Worm (Caenorhabditis elegans) whole organism, late embryonic: ENCODE data around the gene F09C6.11.

ENCODE experiments used
- F13H6.1 ChIP-seq: sonication (generic microtip); optimal IDR thresholded peaks from 2 replicates; lab custom pipeline; 2016; ENCODE audit warnings: missing genetic modification characterization, missing compliant biosample characterization
- K02D7.2 ChIP-seq: sonication (generic microtip); optimal IDR thresholded peaks from 2 replicates; lab custom pipeline; 2017; ENCODE audit warnings: mild to moderate bottlenecking, missing genetic modification characterization, missing compliant biosample characterization
- T23F11.4 ChIP-seq: fragments of 200-800 bp; sonication (Bioruptor generic); optimal IDR thresholded peaks from 2 replicates; lab custom pipeline; 2018; ENCODE audit warnings: mild to moderate bottlenecking, missing genetic modification characterization, missing compliant biosample characterization
- ahr-1 ChIP-seq: sonication (generic microtip); optimal IDR thresholded peaks from 2 replicates; lab custom pipeline; 2016; ENCODE audit warnings: missing genetic modification characterization, missing compliant biosample characterization
- ama-1 ChIP-seq: fragments of 150-350 bp; optimal IDR thresholded peaks from 2 replicates; lab custom pipeline; 2014
- ceh-24 ChIP-seq: sonication (generic microtip); optimal IDR thresholded peaks from 2 replicates; lab custom pipeline; 2016; ENCODE audit warnings: mild to moderate bottlenecking, missing genetic modification characterization, missing compliant biosample characterization
- ceh-48 ChIP-seq: sonication (generic microtip); optimal IDR thresholded peaks from 2 replicates; lab custom pipeline; 2016; ENCODE audit warnings: missing genetic modification characterization, inconsistent platforms, missing compliant biosample characterization
- ceh-9 ChIP-seq: sonication (generic microtip); optimal IDR thresholded peaks from 2 replicates; lab custom pipeline; 2016; ENCODE audit warnings: mild to moderate bottlenecking, missing genetic modification characterization, inconsistent platforms, missing compliant biosample characterization
- dve-1 ChIP-seq: sonication (generic microtip); optimal IDR thresholded peaks from 2 replicates; lab custom pipeline; 2017; ENCODE audit warnings: antibody characterized with exemption, mild to moderate bottlenecking, missing genetic modification characterization, missing compliant biosample characterization
- elt-2 ChIP-seq: sonication (generic microtip); optimal IDR thresholded peaks from 2 replicates; lab custom pipeline; 2016; ENCODE audit warnings: missing genetic modification reagents, missing genetic modification characterization, missing compliant biosample characterization
- elt-4 ChIP-seq: sonication (generic microtip); optimal IDR thresholded peaks from 2 replicates; lab custom pipeline; 2016; ENCODE audit warnings: missing genetic modification characterization, missing compliant biosample characterization
- ets-4 ChIP-seq: sonication (generic microtip); optimal IDR thresholded peaks from 2 replicates; lab custom pipeline; 2016; ENCODE audit warnings: missing genetic modification characterization, missing compliant biosample characterization
- eyg-1 ChIP-seq: sonication (generic microtip); optimal IDR thresholded peaks from 2 replicates; lab custom pipeline; 2016; ENCODE audit warnings: missing genotype, missing genetic modification characterization, missing compliant biosample characterization
- fax-1 ChIP-seq: sonication (generic microtip); optimal IDR thresholded peaks from 2 replicates; lab custom pipeline; 2016; ENCODE audit warnings: missing genotype, missing genetic modification characterization, missing compliant biosample characterization
- gmeb-2 ChIP-seq: sonication (generic microtip); optimal IDR thresholded peaks from 2 replicates; lab custom pipeline; 2016; ENCODE audit warnings: missing genetic modification characterization, inconsistent platforms, missing compliant biosample characterization
- hlh-13 ChIP-seq: fragments of 200-800 bp; sonication (Bioruptor generic); optimal IDR thresholded peaks from 2 replicates; lab custom pipeline; 2018; ENCODE audit warnings: mild to moderate bottlenecking, missing genetic modification characterization, missing compliant biosample characterization
- hlh-15 ChIP-seq: sonication (generic microtip); optimal IDR thresholded peaks from 2 replicates; lab custom pipeline; 2016; ENCODE audit warnings: missing genetic modification characterization, missing compliant biosample characterization
- hlh-6 ChIP-seq: sonication (generic microtip); optimal IDR thresholded peaks from 2 replicates; lab custom pipeline; 2016; ENCODE audit warnings: missing genotype, missing genetic modification characterization, missing compliant biosample characterization
- hlh-8 ChIP-seq: sonication (generic microtip); optimal IDR thresholded peaks from 2 replicates; lab custom pipeline; 2016; ENCODE audit warnings: missing genotype, missing genetic modification characterization, missing compliant biosample characterization
- lim-6 ChIP-seq: sonication (generic microtip); optimal IDR thresholded peaks from 2 replicates; lab custom pipeline; 2016; ENCODE audit warnings: missing genetic modification characterization, missing compliant biosample characterization
- lin-11 ChIP-seq: fragments of 200-800 bp; sonication (Bioruptor generic); optimal IDR thresholded peaks from 2 replicates; lab custom pipeline; 2018; ENCODE audit warnings: mild to moderate bottlenecking, missing genetic modification characterization, missing compliant biosample characterization
- madf-2 ChIP-seq: sonication (generic microtip); optimal IDR thresholded peaks from 2 replicates; lab custom pipeline; 2017; ENCODE audit warnings: missing genetic modification characterization, missing compliant biosample characterization
- mec-3 ChIP-seq: sonication (generic microtip); optimal IDR thresholded peaks from 2 replicates; lab custom pipeline; 2016; ENCODE audit warnings: borderline replicate concordance, missing genetic modification characterization, missing compliant biosample characterization
- nfya-1 ChIP-seq: sonication (generic microtip); optimal IDR thresholded peaks from 2 replicates; lab custom pipeline; 2017; ENCODE audit warnings: missing genetic modification characterization, mild to moderate bottlenecking, missing compliant biosample characterization, antibody characterized with exemption, moderate library complexity
- nhr-11 ChIP-seq: fragments of 150-350 bp; optimal IDR thresholded peaks from 2 replicates; lab custom pipeline; 2014; ENCODE audit warnings: missing biosample characterization, missing genetic modification characterization
- nhr-232 ChIP-seq: sonication (generic microtip); optimal IDR thresholded peaks from 2 replicates; lab custom pipeline; 2016; ENCODE audit warnings: missing genetic modification characterization, missing compliant biosample characterization
- npax-4 ChIP-seq: sonication (generic microtip); optimal IDR thresholded peaks from 2 replicates; lab custom pipeline; 2016; ENCODE audit warnings: missing genetic modification characterization, missing compliant biosample characterization
- pax-1 ChIP-seq: fragments of 150-350 bp; optimal IDR thresholded peaks from 2 replicates; lab custom pipeline; 2014; ENCODE audit warnings: missing biosample characterization, missing genetic modification characterization
- pqm-1 ChIP-seq: sonication (generic microtip); optimal IDR thresholded peaks from 2 replicates; lab custom pipeline; 2016; ENCODE audit warnings: missing genetic modification characterization, missing compliant biosample characterization
- ref-2 ChIP-seq: sonication (generic microtip); optimal IDR thresholded peaks from 2 replicates; lab custom pipeline; 2016; ENCODE audit warnings: missing genetic modification characterization, missing compliant biosample characterization
- sdc-2 ChIP-seq: sonication (generic microtip); optimal IDR thresholded peaks from 2 replicates; lab custom pipeline; 2016; ENCODE audit warnings: missing genotype, missing genetic modification characterization, missing compliant biosample characterization
- syd-9 ChIP-seq: sonication (generic microtip); optimal IDR thresholded peaks from 2 replicates; lab custom pipeline; 2016; ENCODE audit warnings: mild to moderate bottlenecking, missing genetic modification characterization, moderate library complexity, missing compliant biosample characterization
- unc-42 ChIP-seq: sonication (generic microtip); optimal IDR thresholded peaks from 2 replicates; lab custom pipeline; 2016; ENCODE audit warnings: missing genotype, missing genetic modification characterization, missing compliant biosample characterization
- unc-55 ChIP-seq: sonication (generic microtip); optimal IDR thresholded peaks from 2 replicates; lab custom pipeline; 2017; ENCODE audit warnings: missing biosample characterization, missing genetic modification reagents, missing genetic modification characterization
- unc-86 ChIP-seq: sonication (generic microtip); optimal IDR thresholded peaks from 2 replicates; lab custom pipeline; 2016; ENCODE audit warnings: missing genetic modification characterization, missing compliant biosample characterization
- ztf-16 ChIP-seq: sonication (generic microtip); optimal IDR thresholded peaks from 2 replicates; lab custom pipeline; 2017; ENCODE audit warnings: missing genetic modification characterization, missing compliant biosample characterization

Gene F09C6.11

DNA sequence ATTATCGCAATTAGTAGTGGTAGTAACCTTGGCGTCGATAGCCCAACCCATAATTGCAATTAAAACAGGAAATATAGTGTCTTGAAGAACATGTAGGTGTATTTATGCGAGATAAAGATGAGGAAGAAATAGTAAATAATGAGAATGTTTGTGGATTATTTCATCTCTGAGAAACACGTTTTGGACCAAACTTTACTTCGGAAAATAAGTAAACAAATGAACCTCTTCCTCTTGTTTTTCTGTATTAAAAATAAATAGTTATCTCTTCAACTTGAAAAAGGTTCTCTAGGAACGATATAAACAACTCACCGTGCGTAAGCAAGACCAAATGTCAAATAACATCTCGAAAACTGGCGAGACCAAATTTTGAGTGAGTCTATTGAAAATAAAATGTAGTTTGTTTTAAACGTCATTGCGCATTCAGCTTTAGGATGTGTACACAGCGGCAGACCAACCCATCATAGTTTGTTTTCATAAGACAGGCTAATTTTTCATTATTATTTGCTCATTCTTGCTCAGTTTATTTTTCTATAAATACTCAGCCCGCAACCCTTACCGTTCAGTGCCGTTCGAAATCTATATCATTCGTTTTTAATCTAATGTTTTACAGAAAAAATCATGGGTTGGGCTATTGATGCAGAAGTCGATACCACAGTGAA, at the start of gene F09C6.11, which contains the start of gene F09C6.12:
Gene F09C6.11 (minus strand): TSS at position 51 of the 659 bp plus-strand sequence.
Gene F09C6.12 (plus strand): TSS at position 609 of the 659 bp plus-strand sequence.
- TF ChIP-seq ets-4 (tag; lab: Kevin White, UChicago) = no peak
- TF ChIP-seq fax-1 (tag; lab: Kevin White, UChicago) = no peak
- no peak for TF ChIP-seq pax-1 (tag; lab: Kevin White, UChicago)
- TF ChIP-seq lim-6 (tag; lab: Kevin White, UChicago) = no peak
- TF ChIP-seq hlh-8 (tag; lab: Kevin White, UChicago) = no peak
- no peak for TF ChIP-seq unc-42 (tag; lab: Kevin White, UChicago)
- TF ChIP-seq eyg-1 (tag; lab: Kevin White, UChicago) = no peak
- TF ChIP-seq sdc-2 (tag; lab: Kevin White, UChicago) = no peak
- TF ChIP-seq nfya-1 (tag; lab: Kevin White, UChicago) = no peak
- TF ChIP-seq, all 69 proteins: peak for 0

DNA sequence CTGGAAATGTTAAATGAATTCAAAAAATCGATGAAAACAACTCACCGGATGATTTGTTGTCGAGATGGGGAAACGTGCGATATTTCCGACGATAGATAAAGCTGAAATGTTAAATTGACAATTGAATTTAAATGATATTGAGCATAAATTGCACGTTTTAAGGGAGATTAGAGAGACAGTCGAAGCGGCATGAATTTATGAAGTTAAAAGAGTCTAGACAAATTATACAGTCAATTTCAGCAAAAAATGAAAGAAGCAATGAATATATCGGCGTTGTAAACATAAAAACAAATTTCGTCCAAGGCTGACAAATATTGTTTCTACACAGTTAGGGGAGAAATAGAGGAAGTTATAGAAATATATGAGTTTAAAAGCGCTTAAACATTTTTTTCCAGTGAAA, 45.2 kb upstream of the F09C6.11 start, which contains the start of gene Y102A5C.36:
Gene Y102A5C.36 (minus strand): TSS at position 101 of the 400 bp plus-strand sequence.
- TF ChIP-seq eyg-1 (tag; lab: Kevin White, UChicago) (no peak), T23F11.4 (GFP tag; lab: Kevin White, UChicago) (no peak), ceh-48 (no peak), nhr-232 (no peak), gmeb-2 (tag; lab: Kevin White, UChicago) (no peak)

DNA sequence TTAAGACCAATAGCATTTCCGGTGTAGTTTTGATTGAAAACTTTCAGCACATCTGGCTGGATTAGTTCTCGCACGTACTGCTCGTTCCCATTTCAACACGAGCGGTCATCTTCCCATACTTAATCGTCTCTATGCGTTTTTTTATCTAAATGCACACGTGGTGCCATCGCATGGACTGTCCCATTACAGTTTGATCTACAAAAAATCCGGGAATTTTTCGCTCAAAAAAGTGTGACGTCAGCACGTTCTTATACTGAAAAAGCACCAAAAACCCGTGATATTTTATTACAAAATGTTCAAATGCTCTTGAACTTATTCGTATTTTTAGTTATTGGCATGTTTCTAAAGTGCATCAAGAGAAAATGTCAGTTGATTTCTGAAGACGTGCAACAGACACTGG, 39.8 kb upstream of the F09C6.11 start, which contains the start of gene Y102A5C.4:
Gene Y102A5C.4 (plus strand): TSS at position 301 of the 400 bp plus-strand sequence.
- TF ChIP-seq ama-1 (lab: Kevin White, UChicago) = no peak
- no peak for TF ChIP-seq ceh-9 (tag; lab: Kevin White, UChicago)
- TF ChIP-seq hlh-8 (tag; lab: Kevin White, UChicago) = no peak
- TF ChIP-seq mec-3 = no peak
- TF ChIP-seq hlh-6 (tag; lab: Kevin White, UChicago) = no peak
- TF ChIP-seq ref-2 (tag; lab: Kevin White, UChicago) = no peak
- TF ChIP-seq ztf-16 (tag; lab: Kevin White, UChicago) = no peak
- no peak for TF ChIP-seq elt-4 (tag; lab: Kevin White, UChicago)
- no peak for TF ChIP-seq ceh-24 (tag; lab: Kevin White, UChicago)
- no peak for TF ChIP-seq T23F11.4 (GFP tag; lab: Kevin White, UChicago)
- TF ChIP-seq npax-4 (tag; lab: Kevin White, UChicago) = no peak
- TF ChIP-seq dve-1 = no peak
- TF ChIP-seq madf-2 (tag; lab: Kevin White, UChicago) = no peak
- no peak for TF ChIP-seq ceh-48
- no peak for TF ChIP-seq hlh-13 (GFP tag; lab: Kevin White, UChicago)
- no peak for TF ChIP-seq unc-55 (GFP tag; lab: Kevin White, UChicago)
- no peak for TF ChIP-seq ets-4 (tag; lab: Kevin White, UChicago)
- TF ChIP-seq ahr-1 (tag; lab: Kevin White, UChicago) = no peak
- TF ChIP-seq elt-2 (tag; lab: Kevin White, UChicago) = no peak
- TF ChIP-seq lin-11 (tag; lab: Kevin White, UChicago) = no peak
- TF ChIP-seq, all 69 proteins: peak for 0

DNA sequence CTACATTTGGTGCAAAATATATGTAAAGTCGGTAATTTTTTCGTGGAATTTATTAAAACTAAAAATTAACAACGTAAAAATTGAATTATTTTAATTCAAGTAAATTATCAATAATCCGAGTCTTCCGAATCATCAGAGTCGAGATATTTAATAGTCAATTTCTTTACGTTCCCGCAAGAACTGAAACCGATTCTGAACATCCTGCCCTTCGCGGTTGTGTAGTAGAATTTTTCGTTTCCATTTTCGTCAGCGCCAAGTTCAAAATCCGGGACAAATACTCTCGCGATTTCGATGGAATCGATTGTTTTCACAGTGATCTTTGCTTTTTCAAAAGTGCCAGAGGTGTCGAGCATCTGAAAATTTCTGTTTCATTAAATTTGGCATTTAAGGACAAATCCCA, 37.6 kb upstream of the F09C6.11 start:
- TF ChIP-seq unc-86 (tag; lab: Kevin White, UChicago) (no peak), hlh-8 (tag; lab: Kevin White, UChicago) (no peak), lin-11 (tag; lab: Kevin White, UChicago) (no peak), pqm-1 (tag; lab: Kevin White, UChicago) (no peak), K02D7.2 (no peak), pax-1 (tag; lab: Kevin White, UChicago) (no peak), ama-1 (lab: Kevin White, UChicago) (no peak), ztf-16 (tag; lab: Kevin White, UChicago) (no peak), F13H6.1 (tag; lab: Kevin White, UChicago) (no peak), hlh-15 (tag; lab: Kevin White, UChicago) (no peak), hlh-6 (tag; lab: Kevin White, UChicago) (no peak), syd-9 (tag; lab: Kevin White, UChicago) (no peak), ref-2 (tag; lab: Kevin White, UChicago) (no peak), nhr-11 (no peak), mec-3 (no peak)
